Worm (Caenorhabditis elegans) whole organism, L3 larva: ENCODE results near the gene fntb-1.

Experiments
- R02D3.7 ChIP-seq: fragments of 150-350 bp; optimal IDR thresholded peaks from 2 replicates; lab custom pipeline; 2014; ENCODE audit warnings: missing biosample characterization, missing genetic modification characterization
- ZK546.5 ChIP-seq: sonication (generic microtip); optimal IDR thresholded peaks from 2 replicates; lab custom pipeline; 2017; ENCODE audit warnings: missing biosample characterization, missing genetic modification characterization
- ama-1 ChIP-seq: fragments of 150-350 bp; optimal IDR thresholded peaks from 2 replicates; lab custom pipeline; 2018
- egl-27 ChIP-seq: sonication (generic microtip); optimal IDR thresholded peaks from 4 replicates; lab custom pipeline; 2017; ENCODE audit warnings: missing biosample characterization, missing genetic modification reagents, missing genetic modification characterization
- elt-2 ChIP-seq: sonication (generic microtip); optimal IDR thresholded peaks from 2 replicates; lab custom pipeline; 2016; ENCODE audit warnings: missing genetic modification reagents, mild to moderate bottlenecking, missing genetic modification characterization, missing compliant biosample characterization
- elt-3 ChIP-seq, 3 experiments: fragments of 150-350 bp in 1 of 3; sonication (generic microtip) in 2 of 3; optimal IDR thresholded peaks; 2 replicates in 2 of 3; 4 replicates in 1 of 3; lab custom pipeline; 2014 to 2017; ENCODE audit warnings: missing biosample characterization in 3 of 3, missing genetic modification characterization in 3 of 3
- jun-1 ChIP-seq: fragments of 150-350 bp; optimal IDR thresholded peaks from 2 replicates; lab custom pipeline; 2014; ENCODE audit warnings: missing biosample characterization, missing genetic modification reagents, missing genetic modification characterization
- mdl-1 ChIP-seq: fragments of 150-350 bp; optimal IDR thresholded peaks from 2 replicates; lab custom pipeline; 2014; ENCODE audit warnings: missing biosample characterization, missing genetic modification characterization
- nfya-1 ChIP-seq: sonication (generic microtip); optimal IDR thresholded peaks from 2 replicates; lab custom pipeline; 2017; ENCODE audit warnings: missing genetic modification characterization, mild to moderate bottlenecking, missing compliant biosample characterization, antibody characterized with exemption, moderate library complexity; ENCODE audit not compliant: insufficient read depth
- nhr-11 ChIP-seq: fragments of 150-350 bp; optimal IDR thresholded peaks from 2 replicates; lab custom pipeline; 2014; ENCODE audit warnings: missing biosample characterization, missing genetic modification characterization
- pqm-1 ChIP-seq: fragments of 150-350 bp; optimal IDR thresholded peaks from 2 replicates; lab custom pipeline; 2017; ENCODE audit warnings: missing biosample characterization, missing genetic modification characterization, inconsistent platforms
- zag-1 ChIP-seq: fragments of 150-350 bp; optimal IDR thresholded peaks from 2 replicates; lab custom pipeline; 2014; ENCODE audit warnings: missing biosample characterization, missing genetic modification characterization
- ztf-11 ChIP-seq: fragments of 150-350 bp; optimal IDR thresholded peaks from 2 replicates; lab custom pipeline; 2014; ENCODE audit warnings: missing biosample characterization, missing genetic modification characterization

DNA sequence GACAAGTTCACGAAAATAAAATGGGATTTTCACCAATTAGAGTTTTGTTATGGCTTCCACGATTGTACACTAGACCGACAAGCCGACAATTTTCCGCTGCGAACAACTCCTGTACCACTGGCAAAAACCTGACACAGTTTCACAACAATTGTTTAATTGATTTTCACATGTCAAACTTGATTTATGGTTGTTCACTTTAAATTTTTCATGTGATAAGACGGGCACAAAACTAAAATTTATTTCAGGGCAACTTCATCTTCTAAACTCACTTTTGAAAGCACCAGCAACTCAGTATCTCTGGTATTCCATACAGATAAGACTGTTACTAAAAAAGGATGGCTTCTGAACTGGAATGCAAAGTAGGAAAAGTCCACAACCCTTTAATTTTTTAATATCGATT is 34.0 kb downstream of the fntb-1 start, which contains the start of gene R02D5.7:
- TF ChIP-seq ztf-11 (tag; lab: Kevin White, UChicago) = no peak
- TF ChIP-seq R02D3.7 (tag; lab: Kevin White, UChicago) = no peak
- TF ChIP-seq pqm-1 (tag; lab: Kevin White, UChicago) = no peak
- no peak for TF ChIP-seq ZK546.5 (tag; lab: Kevin White, UChicago)
- TF ChIP-seq mdl-1 = no peak
- no peak for TF ChIP-seq elt-3 (tag; optimal IDR thresholded peaks at IDR 0.05; lab: Kevin White, UChicago)
- TF ChIP-seq elt-2 (tag; lab: Kevin White, UChicago) = peak; percentile 8
- TF ChIP-seq nhr-11 = no peak
- TF ChIP-seq ama-1 (lab: Kevin White, UChicago) = no peak
- TF ChIP-seq egl-27 (tag; lab: Kevin White, UChicago) = no peak
- TF ChIP-seq nfya-1 = no peak
- no peak for TF ChIP-seq jun-1 (tag; lab: Kevin White, UChicago)
- TF ChIP-seq zag-1 = no peak
